Worm (Caenorhabditis elegans) whole organism, L4 larva: ENCODE data around the gene fbxa-196.

Experiments
- D1046.2 ChIP-seq: fragments of 200-800 bp; sonication (Bioruptor generic); IDR thresholded peaks from 2 replicates; pipeline ENCODE4 v1.3.6; 2022; ENCODE audit warnings: missing genetic modification characterization, missing compliant biosample characterization
- aly-2 ChIP-seq: sonication (generic microtip); optimal IDR thresholded peaks from 2 replicates; lab custom pipeline; 2018; ENCODE audit warnings: missing biosample characterization, missing genetic modification characterization
- ama-1 ChIP-seq: fragments of 150-350 bp; optimal IDR thresholded peaks from 2 replicates; lab custom pipeline; 2014; ENCODE audit warnings: inconsistent platforms, mixed read lengths
- dmd-9 ChIP-seq: fragments of 200-800 bp; sonication (Bioruptor generic); IDR thresholded peaks from 2 replicates; pipeline ENCODE4 v1.3.6; 2022; ENCODE audit warnings: missing genetic modification reagents, missing genetic modification characterization, missing compliant biosample characterization
- egl-27 ChIP-seq: sonication (generic microtip); optimal IDR thresholded peaks from 3 replicates; lab custom pipeline; 2017; ENCODE audit warnings: missing biosample characterization, missing genetic modification reagents, missing genetic modification characterization
- fos-1 ChIP-seq: fragments of 150-350 bp; optimal IDR thresholded peaks from 2 replicates; lab custom pipeline; 2014; ENCODE audit warnings: missing biosample characterization, missing genetic modification characterization
- jun-1 ChIP-seq: fragments of 150-350 bp; optimal IDR thresholded peaks from 2 replicates; lab custom pipeline; 2014; ENCODE audit warnings: missing biosample characterization, missing genetic modification reagents, missing genetic modification characterization
- lin-1 ChIP-seq: fragments of 200-800 bp; sonication (Bioruptor generic); IDR thresholded peaks from 2 replicates; pipeline ENCODE4 v1.3.6; 2022; ENCODE audit warnings: missing genetic modification reagents, missing genetic modification characterization, missing compliant biosample characterization
- lin-15B ChIP-seq: fragments of 150-350 bp; sonication (generic microtip); optimal IDR thresholded peaks from 3 replicates; lab custom pipeline; 2014; ENCODE audit warnings: missing biosample characterization, missing genetic modification characterization
- nhr-28 ChIP-seq: fragments of 150-350 bp; optimal IDR thresholded peaks from 2 replicates; lab custom pipeline; 2014; ENCODE audit warnings: missing biosample characterization, missing genetic modification characterization
- nhr-6 ChIP-seq: fragments of 150-350 bp; optimal IDR thresholded peaks from 2 replicates; lab custom pipeline; 2014; ENCODE audit warnings: missing biosample characterization, missing genetic modification characterization
- ztf-11 ChIP-seq: fragments of 150-350 bp; optimal IDR thresholded peaks from 2 replicates; lab custom pipeline; 2014; ENCODE audit warnings: missing biosample characterization, missing genetic modification characterization

ce11 chrV:6495353-6495752 lies 46.9 kb downstream of the fbxa-196 start:
- TF ChIP-seq ama-1 (lab: Kevin White, UChicago) (no peak), egl-27 (tag; lab: Kevin White, UChicago) (no peak), nhr-28 (tag; lab: Kevin White, UChicago) (peak; percentile 7), jun-1 (tag; lab: Kevin White, UChicago) (no peak), ztf-11 (no peak), nhr-6 (no peak), aly-2 (tag; lab: Kevin White, UChicago) (no peak), lin-1 (GFP tag; lab: Robert Waterston, UW) (no peak), fos-1 (tag; lab: Kevin White, UChicago) (no peak), D1046.2 (GFP tag; lab: Robert Waterston, UW) (no peak), dmd-9 (no peak), lin-15B (tag; lab: Kevin White, UChicago) (no peak)
